Worm (Caenorhabditis elegans): ENCODE results near the gene T03E6.8.

DNA sequence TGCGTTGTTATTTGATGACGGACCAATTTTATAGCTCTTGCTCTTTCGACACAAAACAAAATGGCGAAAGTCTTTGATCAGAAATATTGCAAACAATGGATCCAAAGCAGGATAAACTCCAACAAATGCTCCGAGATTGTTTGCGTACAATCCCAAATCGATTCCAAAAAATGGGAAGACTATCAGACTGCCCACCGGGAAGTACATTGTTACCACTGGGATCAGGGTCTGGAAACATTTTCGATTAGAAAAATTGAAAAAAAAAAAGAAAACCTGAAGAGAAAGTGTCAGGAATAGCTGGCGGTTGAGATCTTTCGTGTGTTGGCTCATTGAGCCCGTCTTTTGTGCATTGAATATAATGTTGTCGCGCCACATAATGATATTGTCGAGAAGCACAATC, 21.9 kb downstream of the T03E6.8 start:
- TF ChIP-seq him-1 (tag; optimal IDR thresholded peaks at IDR 0.05) (no peak), dao-5 (tag; optimal IDR thresholded peaks at IDR 0.05) (no peak)
